Fruit fly (Drosophila melanogaster) whole organism, embryonic: ENCODE results near the gene Tob.

Experiments used
- Aef1 ChIP-seq: fragments of 200-800 bp; sonication (Bioruptor generic); IDR thresholded peaks from 3 replicates; pipeline ENCODE4 v1.3.6; 2022; ENCODE audit warnings: missing biosample characterization, missing genetic modification characterization
- B-H2 ChIP-seq: fragments of 200-800 bp; sonication (Bioruptor generic); optimal IDR thresholded peaks from 2 replicates; lab custom pipeline; 2018; ENCODE audit warnings: missing biosample characterization, mild to moderate bottlenecking, missing genetic modification characterization
- Blimp-1 ChIP-seq: fragments of 200-800 bp; sonication (Bioruptor generic); optimal IDR thresholded peaks from 3 replicates; lab custom pipeline; 2018; ENCODE audit warnings: missing biosample characterization, missing genetic modification characterization, mild to moderate bottlenecking, moderate library complexity, missing genetic modification reagents
- CG10462 ChIP-seq: fragments of 200-800 bp; sonication (Bioruptor generic); optimal IDR thresholded peaks from 2 replicates; lab custom pipeline; 2016; ENCODE audit warnings: missing biosample characterization, missing genetic modification characterization
- CG10543 ChIP-seq: fragments of 200-800 bp; sonication (Bioruptor generic); optimal IDR thresholded peaks from 3 replicates; lab custom pipeline; 2017; ENCODE audit warnings: missing biosample characterization, mild to moderate bottlenecking, missing genetic modification characterization, moderate library complexity
- CG11456 ChIP-seq: fragments of 200-800 bp; sonication (Bioruptor generic); IDR thresholded peaks from 3 replicates; pipeline ENCODE4 v1.3.6; 2022; ENCODE audit warnings: missing biosample characterization, missing genetic modification characterization
- CG12155 ChIP-seq: fragments of 200-800 bp; sonication (Bioruptor generic); optimal IDR thresholded peaks from 3 replicates; lab custom pipeline; 2016; ENCODE audit warnings: missing biosample characterization, missing genetic modification characterization
- CG12219 ChIP-seq: fragments of 200-800 bp; sonication (Bioruptor generic); optimal IDR thresholded peaks from 3 replicates; lab custom pipeline; 2018; ENCODE audit warnings: missing biosample characterization, mild to moderate bottlenecking, missing genetic modification characterization
- CG12299 ChIP-seq: fragments of 200-800 bp; sonication (Bioruptor generic); optimal IDR thresholded peaks from 2 replicates; lab custom pipeline; 2018; ENCODE audit warnings: missing biosample characterization, mild to moderate bottlenecking, missing genetic modification characterization
- CG12744 ChIP-seq: fragments of 200-800 bp; sonication (Bioruptor generic); optimal IDR thresholded peaks from 2 replicates; lab custom pipeline; 2016; ENCODE audit warnings: missing biosample characterization, missing genetic modification characterization
- CG14965 ChIP-seq: fragments of 200-800 bp; sonication (Bioruptor generic); optimal IDR thresholded peaks from 2 replicates; lab custom pipeline; 2016; ENCODE audit warnings: missing biosample characterization, missing genetic modification characterization, borderline replicate concordance
- CG17328 ChIP-seq: fragments of 200-800 bp; sonication (Bioruptor generic); IDR thresholded peaks from 2 replicates; pipeline ENCODE4 v1.3.6; 2022; ENCODE audit warnings: missing biosample characterization, missing genetic modification characterization
- CG2120 ChIP-seq: fragments of 200-800 bp; sonication (Bioruptor generic); optimal IDR thresholded peaks from 3 replicates; lab custom pipeline; 2016; ENCODE audit warnings: missing biosample characterization, missing genetic modification characterization
- CG33213 ChIP-seq: fragments of 200-800 bp; sonication (Bioruptor generic); optimal IDR thresholded peaks from 3 replicates; lab custom pipeline; 2016; ENCODE audit warnings: missing biosample characterization, missing genetic modification characterization
- CG42726 ChIP-seq: fragments of 200-800 bp; sonication (Bioruptor generic); IDR thresholded peaks from 2 replicates; pipeline ENCODE4 v1.3.6; 2022; ENCODE audit warnings: missing biosample characterization, missing genetic modification characterization; ENCODE audit not compliant: partially characterized antibody
- CG4282 ChIP-seq: fragments of 200-800 bp; sonication (Bioruptor generic); optimal IDR thresholded peaks from 2 replicates; lab custom pipeline; 2016; ENCODE audit warnings: missing biosample characterization, missing genetic modification characterization
- CG4617 ChIP-seq: fragments of 200-800 bp; sonication (Bioruptor generic); optimal IDR thresholded peaks from 3 replicates; lab custom pipeline; 2016; ENCODE audit warnings: missing biosample characterization, missing genetic modification characterization, borderline replicate concordance
- CG6254 ChIP-seq: fragments of 200-800 bp; sonication (Bioruptor generic); optimal IDR thresholded peaks from 3 replicates; lab custom pipeline; 2017; ENCODE audit warnings: mild to moderate bottlenecking, missing biosample characterization, missing genetic modification reagents, missing genetic modification characterization
- CG6791 ChIP-seq: fragments of 200-800 bp; sonication (Bioruptor generic); IDR thresholded peaks from 3 replicates; pipeline ENCODE4 v1.3.6; 2022; ENCODE audit warnings: missing biosample characterization, missing genetic modification characterization; ENCODE audit not compliant: partially characterized antibody
- CG7372 ChIP-seq: fragments of 200-800 bp; sonication (Bioruptor generic); IDR thresholded peaks from 2 replicates; pipeline ENCODE4 v1.3.6; 2022; ENCODE audit warnings: missing biosample characterization, missing genetic modification characterization
- CG7928 ChIP-seq: fragments of 200-800 bp; sonication (Bioruptor generic); optimal IDR thresholded peaks from 2 replicates; lab custom pipeline; 2017; ENCODE audit warnings: missing biosample characterization, mild to moderate bottlenecking, missing genetic modification characterization
- Dek ChIP-seq: fragments of 200-800 bp; sonication (Bioruptor generic); optimal IDR thresholded peaks from 3 replicates; lab custom pipeline; 2019; ENCODE audit warnings: missing biosample characterization, mild to moderate bottlenecking, missing genetic modification characterization, moderate library complexity
- Gug ChIP-seq: fragments of 200-800 bp; sonication (Bioruptor generic); IDR thresholded peaks from 4 replicates; pipeline ENCODE4 v1.3.6; 2022; ENCODE audit warnings: missing biosample characterization, missing genetic modification characterization
- H15 ChIP-seq: fragments of 200-800 bp; sonication (Bioruptor generic); IDR thresholded peaks from 3 replicates; pipeline ENCODE4 v1.3.6; 2022; ENCODE audit warnings: missing biosample characterization, missing genetic modification characterization
- Hr78 ChIP-seq, 2 experiments: fragments of 200-800 bp in 1 of 2; fragments of >200 bp in 1 of 2; sonication (Bioruptor generic) in 1 of 2; optimal IDR thresholded peaks; 2 replicates each; lab custom pipeline; 2017 to 2019; ENCODE audit warnings: missing biosample characterization in 2 of 2, missing genetic modification characterization in 2 of 2, mild to moderate bottlenecking in 1 of 2, moderate library complexity in 1 of 2
- MBD-R2 ChIP-seq: fragments of 200-800 bp; sonication (Bioruptor generic); IDR thresholded peaks from 2 replicates; pipeline ENCODE4 v1.3.6; 2022; ENCODE audit warnings: missing biosample characterization, missing genetic modification characterization
- Mrtf ChIP-seq: fragments of 200-800 bp; sonication (Bioruptor generic); IDR thresholded peaks from 3 replicates; pipeline ENCODE4 v1.3.6; 2022; ENCODE audit warnings: missing biosample characterization, missing genetic modification characterization
- Oli ChIP-seq: fragments of 200-800 bp; sonication (Bioruptor generic); optimal IDR thresholded peaks from 2 replicates; lab custom pipeline; 2018; ENCODE audit warnings: missing biosample characterization, mild to moderate bottlenecking, missing genetic modification characterization, moderate library complexity
- PHDP ChIP-seq: fragments of 200-800 bp; sonication (Bioruptor generic); optimal IDR thresholded peaks from 3 replicates; lab custom pipeline; 2018; ENCODE audit warnings: missing biosample characterization, mild to moderate bottlenecking, missing genetic modification characterization, moderate library complexity
- Poxn ChIP-seq: fragments of 200-800 bp; sonication (Bioruptor generic); IDR thresholded peaks from 2 replicates; pipeline ENCODE4 v1.3.6; 2022; ENCODE audit warnings: missing biosample characterization, missing genetic modification characterization
- Sin3A ChIP-seq: fragments of >200 bp; optimal IDR thresholded peaks from 2 replicates; lab custom pipeline; 2018
- Six4 ChIP-seq: fragments of 200-800 bp; sonication (Bioruptor generic); optimal IDR thresholded peaks from 2 replicates; lab custom pipeline; 2016; ENCODE audit warnings: missing biosample characterization, missing genetic modification characterization
- YL-1 ChIP-seq: fragments of 200-800 bp; sonication (Bioruptor generic); optimal IDR thresholded peaks from 3 replicates; lab custom pipeline; 2017; ENCODE audit warnings: missing biosample characterization, mild to moderate bottlenecking, missing genetic modification characterization
- ab ChIP-seq: fragments of 200-800 bp; sonication (Bioruptor generic); optimal IDR thresholded peaks from 2 replicates; lab custom pipeline; 2016; ENCODE audit warnings: missing biosample characterization, missing genetic modification characterization
- chif ChIP-seq, 2 experiments: fragments of 200-800 bp; sonication (Bioruptor generic); optimal IDR thresholded peaks; 3 replicates each; lab custom pipeline; 2016; ENCODE audit warnings: missing biosample characterization in 2 of 2, missing genetic modification characterization in 2 of 2
- da ChIP-seq: fragments of 200-800 bp; sonication (Bioruptor generic); optimal IDR thresholded peaks from 2 replicates; lab custom pipeline; 2016; ENCODE audit warnings: missing biosample characterization, missing genetic modification characterization
- dati ChIP-seq: fragments of 200-800 bp; sonication (Bioruptor generic); IDR thresholded peaks from 2 replicates; pipeline ENCODE4 v1.3.6; 2022; ENCODE audit warnings: missing biosample characterization, missing genetic modification characterization
- dimm ChIP-seq: fragments of 200-800 bp; sonication (Bioruptor generic); IDR thresholded peaks from 2 replicates; pipeline ENCODE4 v1.3.6; 2022; ENCODE audit warnings: missing biosample characterization, missing genetic modification characterization
- dpn ChIP-seq, 2 experiments: fragments of 200-800 bp; sonication (Bioruptor generic); optimal IDR thresholded peaks; 3 replicates each; lab custom pipeline; 2016; ENCODE audit warnings: missing biosample characterization in 2 of 2, missing genetic modification characterization in 2 of 2
- gcm ChIP-seq: fragments of 200-800 bp; sonication (Bioruptor generic); optimal IDR thresholded peaks from 2 replicates; lab custom pipeline; 2019; ENCODE audit warnings: missing biosample characterization, mild to moderate bottlenecking, missing genetic modification characterization, moderate library complexity
- gem ChIP-seq: fragments of 200-800 bp; sonication (Bioruptor generic); optimal IDR thresholded peaks from 2 replicates; lab custom pipeline; 2019; ENCODE audit warnings: missing biosample characterization, mild to moderate bottlenecking, missing genetic modification characterization, moderate library complexity
- grau ChIP-seq: fragments of 200-800 bp; optimal IDR thresholded peaks from 3 replicates; lab custom pipeline; 2019; ENCODE audit warnings: missing biosample characterization, mild to moderate bottlenecking, missing genetic modification characterization, moderate library complexity
- hth ChIP-seq: fragments of >200 bp; optimal IDR thresholded peaks from 2 replicates; lab custom pipeline; 2017; ENCODE audit warnings: inconsistent platforms
- nerfin-1 ChIP-seq: fragments of 200-800 bp; sonication (Bioruptor generic); optimal IDR thresholded peaks from 3 replicates; lab custom pipeline; 2019; ENCODE audit warnings: missing biosample characterization, mild to moderate bottlenecking, missing genetic modification characterization, moderate library complexity
- sob ChIP-seq: fragments of 200-800 bp; sonication (Bioruptor generic); IDR thresholded peaks from 2 replicates; pipeline ENCODE4 v1.3.6; 2022; ENCODE audit warnings: missing biosample characterization, missing genetic modification characterization
- ssp ChIP-seq: fragments of 200-800 bp; sonication (Bioruptor generic); IDR thresholded peaks from 2 replicates; pipeline ENCODE4 v1.3.6; 2022; ENCODE audit warnings: missing biosample characterization, missing genetic modification characterization
- tgo ChIP-seq: fragments of 200-800 bp; sonication (Bioruptor generic); IDR thresholded peaks from 3 replicates; pipeline ENCODE4 v1.3.6; 2022; ENCODE audit warnings: missing biosample characterization, missing genetic modification characterization
- tio ChIP-seq: fragments of 200-800 bp; sonication (Bioruptor generic); optimal IDR thresholded peaks from 2 replicates; lab custom pipeline; 2017; ENCODE audit warnings: missing biosample characterization, missing genetic modification characterization, inconsistent platforms
- trh ChIP-seq: fragments of 200-800 bp; sonication (Bioruptor generic); optimal IDR thresholded peaks from 2 replicates; lab custom pipeline; 2016; ENCODE audit warnings: missing biosample characterization, missing genetic modification characterization
- tup ChIP-seq: fragments of 200-800 bp; sonication (Bioruptor generic); optimal IDR thresholded peaks from 2 replicates; lab custom pipeline; 2016; ENCODE audit warnings: missing biosample characterization, mild to moderate bottlenecking, missing genetic modification characterization, moderate library complexity
- usp ChIP-seq: fragments of >200 bp; optimal IDR thresholded peaks from 2 replicates; lab custom pipeline; 2017; ENCODE audit warnings: missing biosample characterization, missing genetic modification characterization

Gene Tob

dm6 chrX:16103482-16103881 is 12.2 kb upstream of the Tob start (continued):
- TF ChIP-seq Poxn (GFP tag; lab: Robert Waterston, UW) (no peak), ab (GFP tag; lab: Kevin White, UChicago) (no peak), CG12744 (no peak), CG17328 (peak; percentile 51), PHDP (tag; lab: Kevin White, UChicago) (no peak), Blimp-1 (peak; percentile 41), chif (GFP tag; optimal IDR thresholded peaks at IDR 0.05; lab: Kevin White, UChicago) (peak in 1 of 2 experiments; percentile 49), sob (GFP tag; lab: Robert Waterston, UW) (0 out of 2 replicates have a peak, but pooled peaks have one; percentile 8), CG10543 (GFP tag; lab: Kevin White, UChicago) (no peak), tio (GFP tag; lab: Kevin White, UChicago) (peak; percentile 44), B-H2 (GFP tag; lab: Kevin White, UChicago) (no peak), CG6791 (GFP tag; lab: Robert Waterston, UW) (no peak), Six4 (peak; percentile 5), CG2120 (GFP tag; lab: Kevin White, UChicago) (peak; percentile 35), CG12299 (tag; lab: Kevin White, UChicago) (no peak), dpn (GFP tag; optimal IDR thresholded peaks at IDR 0.05; lab: Kevin White, UChicago) (peak; percentile 34 to 39), CG7928 (GFP tag; lab: Kevin White, UChicago) (no peak), MBD-R2 (GFP tag; lab: Robert Waterston, UW) (no peak; the same call in 1 of the 2 replicates), CG6254 (no peak), usp (GFP tag; lab: Kevin White, UChicago) (no peak), tup (no peak), Sin3A (no peak), CG11456 (GFP tag; lab: Robert Waterston, UW) (no peak), Gug (GFP tag; lab: Robert Waterston, UW) (peak; percentile 25; the same call in 1 of the 4 replicates), dimm (GFP tag; lab: Robert Waterston, UW) (no peak), nerfin-1 (tag; lab: Kevin White, UChicago) (no peak), da (GFP tag; lab: Kevin White, UChicago) (no peak), tgo (GFP tag; lab: Robert Waterston, UW) (peak; percentile 68), Dek (tag; lab: Kevin White, UChicago) (no peak), H15 (GFP tag; lab: Robert Waterston, UW) (peak; percentile 59; the same call in 1 of the 3 replicates), grau (no peak), Oli (tag; lab: Kevin White, UChicago) (no peak), Hr78 (GFP tag; optimal IDR thresholded peaks at IDR 0.05; lab: Kevin White, UChicago) (no peak), CG4617 (GFP tag; lab: Kevin White, UChicago) (no peak), CG10462 (GFP tag; lab: Kevin White, UChicago) (peak; percentile 12), CG7372 (GFP tag; lab: Robert Waterston, UW) (no peak), CG14965 (no peak), CG42726 (GFP tag; lab: Robert Waterston, UW) (no peak), YL-1 (GFP tag; lab: Kevin White, UChicago) (no peak), trh (no peak), CG4282 (GFP tag; lab: Kevin White, UChicago) (no peak), Aef1 (peak; percentile 22; the same call in 1 of the 3 replicates), CG12219 (GFP tag; lab: Kevin White, UChicago) (no peak), ssp (GFP tag; lab: Robert Waterston, UW) (peak; percentile 34; the same call in 1 of the 2 replicates), CG12155 (GFP tag; lab: Kevin White, UChicago) (peak; percentile 4), CG33213 (GFP tag; lab: Kevin White, UChicago) (no peak), hth (lab: Kevin White, UChicago) (no peak), Mrtf (GFP tag; lab: Robert Waterston, UW) (no peak), dati (no peak), gem (tag; lab: Kevin White, UChicago) (peak; percentile 59), gcm (no peak)
